Worm (Caenorhabditis elegans): ENCODE data around the gene kin-15.

Gene kin-15

DNA sequence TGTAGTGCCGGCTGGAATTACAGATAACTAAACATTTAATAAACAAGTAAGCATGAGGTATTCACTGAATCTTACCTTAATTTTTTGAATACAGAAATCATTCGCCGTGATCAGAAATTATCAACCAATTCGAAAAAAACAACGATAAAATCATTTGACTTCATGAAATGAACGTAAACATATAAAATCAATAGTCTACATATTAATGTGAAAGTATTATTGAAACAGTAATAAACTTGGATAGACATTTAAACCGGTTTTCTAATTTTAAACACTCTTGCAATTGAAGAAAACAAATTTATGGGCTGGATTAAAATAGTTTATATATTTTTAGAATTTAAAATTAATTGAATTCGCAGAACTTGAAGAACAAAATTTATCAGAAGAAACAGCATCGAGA lies 8.3 kb upstream of the kin-15 start, which contains the start of gene chil-16:
TSS of gene chil-16 (minus strand) at position 101 of the 400 bp plus-strand sequence.
- no peak for TF ChIP-seq unc-62 (GFP tag; optimal IDR thresholded peaks at IDR 0.05)

DNA sequence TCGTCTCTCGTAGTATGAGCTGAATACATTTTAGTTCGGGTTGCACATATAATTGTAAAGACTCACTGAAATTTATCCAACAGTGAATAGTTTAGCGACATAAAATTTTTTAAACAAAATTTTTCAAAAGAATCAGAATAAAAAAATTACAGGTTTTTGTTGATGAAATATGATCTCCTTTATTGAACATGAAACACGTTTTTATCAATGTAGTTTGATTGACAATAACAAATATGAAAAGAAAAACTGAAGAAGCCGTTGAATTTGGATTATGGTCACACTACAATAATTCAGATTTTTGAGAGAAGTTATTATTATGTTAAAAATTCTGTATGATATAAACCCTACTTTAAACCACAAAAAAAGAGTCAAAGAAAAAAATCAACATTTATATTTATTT lies 6.6 kb upstream of the kin-15 start, which contains the start of gene chil-17:
TSS of gene chil-17 (minus strand) at position 101 of the 400 bp plus-strand sequence.
- TF ChIP-seq unc-62 (GFP tag; optimal IDR thresholded peaks at IDR 0.05): no peak

DNA sequence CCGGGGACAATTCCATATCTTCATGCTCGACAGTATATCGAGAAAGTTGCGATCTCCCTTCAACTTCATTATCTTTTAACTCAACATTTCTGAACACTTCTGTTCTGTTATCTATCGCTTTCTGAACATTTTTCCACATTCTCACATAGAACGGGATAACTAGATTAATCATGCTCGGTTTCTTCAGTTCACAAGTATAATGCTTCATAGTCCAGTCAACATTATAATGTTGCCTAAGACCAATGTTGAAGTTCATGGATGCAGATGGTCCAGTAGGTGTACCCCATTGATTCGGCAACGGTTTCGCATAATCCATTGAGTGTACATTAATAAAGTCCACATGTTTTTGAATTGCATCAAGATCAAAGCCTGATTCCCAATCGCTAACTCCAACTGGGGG lies 5.3 kb upstream of the kin-15 start:
- TF ChIP-seq unc-62 (GFP tag; optimal IDR thresholded peaks at IDR 0.05): no peak

DNA sequence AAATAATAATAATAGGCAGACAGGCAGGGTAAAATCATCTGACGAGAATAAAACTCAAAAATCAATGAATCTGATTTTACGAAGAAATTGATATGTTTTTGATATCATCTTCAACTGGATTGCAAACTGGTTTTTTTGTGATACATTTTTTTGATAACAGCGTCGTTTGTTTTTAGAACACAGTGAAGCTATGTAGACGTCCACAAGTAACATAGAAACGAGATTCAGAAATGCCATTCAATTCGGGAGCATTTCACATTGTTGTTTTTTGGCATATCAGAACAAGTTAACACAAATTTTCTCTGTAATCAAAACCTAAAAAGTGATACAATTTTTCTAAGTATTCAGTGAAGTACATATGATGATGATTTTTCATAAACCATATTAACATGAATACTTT lies 4.7 kb upstream of the kin-15 start, which contains the start of gene chil-13:
TSS of gene chil-13 (minus strand) at position 101 of the 400 bp plus-strand sequence.
- no peak for TF ChIP-seq unc-62 (GFP tag; optimal IDR thresholded peaks at IDR 0.05)

DNA sequence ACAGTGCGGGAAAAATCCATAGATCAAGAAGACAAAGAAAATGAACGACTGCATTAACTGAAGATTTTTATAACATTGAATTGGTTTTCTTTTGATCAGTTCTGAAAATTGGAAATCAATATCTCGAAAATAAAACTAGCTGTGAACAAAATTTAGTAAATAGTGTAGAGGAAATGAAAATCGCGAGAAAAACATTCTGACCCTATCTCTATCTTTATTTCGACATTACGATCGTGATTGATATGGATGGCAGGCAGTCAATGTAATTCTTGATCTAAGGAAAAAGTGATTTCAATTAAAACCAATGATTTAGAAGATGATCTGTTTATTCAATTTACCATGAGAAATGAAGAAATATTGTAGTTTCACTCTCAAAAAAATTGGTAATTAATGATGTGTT lies 2.5 kb upstream of the kin-15 start, which contains the start of gene kin-16:
TSS of gene kin-16 (minus strand) at position 101 of the 400 bp plus-strand sequence.
- no peak for TF ChIP-seq unc-62 (GFP tag; optimal IDR thresholded peaks at IDR 0.05)

DNA sequence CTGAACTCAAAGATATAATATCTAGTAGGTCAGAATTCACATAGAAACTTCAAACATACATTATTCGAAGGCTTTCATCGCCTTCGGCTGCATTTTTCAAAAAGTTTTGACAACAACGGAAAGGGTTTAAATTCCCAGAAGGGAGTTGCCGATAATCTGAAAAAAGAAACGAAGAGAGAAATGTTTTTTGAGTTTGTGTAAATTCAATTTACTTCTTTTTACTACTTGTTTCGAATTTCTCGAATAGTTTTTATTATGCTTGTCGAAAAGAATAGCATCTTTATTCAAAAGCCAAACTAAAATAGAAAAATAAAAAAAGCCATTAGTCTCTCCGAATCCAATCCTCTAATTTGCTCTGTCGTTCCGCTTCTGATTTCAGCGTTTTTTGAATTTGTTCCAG lies 2.4 kb downstream of the kin-15 start:
- TF ChIP-seq unc-62 (GFP tag; optimal IDR thresholded peaks at IDR 0.05): no peak

DNA sequence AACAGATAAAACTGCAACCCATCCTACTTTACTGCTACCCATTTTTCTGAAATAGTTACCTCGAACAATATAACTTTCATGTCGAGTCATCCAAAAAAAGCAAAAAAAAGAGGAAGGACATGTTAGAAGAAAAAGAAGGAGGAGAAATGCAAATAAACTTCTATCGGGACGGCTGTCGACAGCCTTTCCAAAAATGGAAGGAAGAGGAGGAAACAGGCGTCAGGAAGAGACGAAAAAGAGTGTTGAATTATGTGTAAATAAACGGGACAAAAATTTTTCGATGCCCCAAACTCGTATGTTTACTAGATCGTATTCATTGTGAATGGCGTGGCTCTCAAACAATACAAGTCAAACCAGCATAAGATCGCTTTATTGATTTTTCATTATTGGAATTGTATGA lies 5.9 kb downstream of the kin-15 start, which contains the start of gene M176.5:
TSS of gene M176.5 (minus strand) at position 101 of the 400 bp plus-strand sequence.
- no peak for TF ChIP-seq unc-62 (GFP tag; optimal IDR thresholded peaks at IDR 0.05)

DNA sequence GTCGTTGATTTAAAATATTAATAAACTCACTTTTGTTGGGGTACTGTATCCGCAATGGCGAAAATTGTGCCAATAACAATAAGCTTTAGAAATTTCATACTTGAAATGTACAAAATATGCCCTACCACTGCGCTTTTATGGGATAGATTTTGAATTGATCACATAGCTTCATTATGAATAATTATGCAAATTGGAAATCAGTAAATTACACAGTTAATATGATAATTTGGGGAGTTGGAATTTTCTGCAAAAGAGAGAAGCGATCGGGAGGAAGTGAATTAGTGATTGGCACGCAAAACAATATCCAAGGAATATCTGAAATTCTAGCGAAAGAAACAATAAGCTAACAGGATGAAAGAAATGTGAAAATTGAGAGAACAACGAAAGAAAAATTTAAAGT lies 7.4 kb downstream of the kin-15 start, which contains the start of gene M176.10:
TSS of gene M176.10 (minus strand) at position 101 of the 400 bp plus-strand sequence.
- TF ChIP-seq unc-62 (GFP tag; optimal IDR thresholded peaks at IDR 0.05): no peak

DNA sequence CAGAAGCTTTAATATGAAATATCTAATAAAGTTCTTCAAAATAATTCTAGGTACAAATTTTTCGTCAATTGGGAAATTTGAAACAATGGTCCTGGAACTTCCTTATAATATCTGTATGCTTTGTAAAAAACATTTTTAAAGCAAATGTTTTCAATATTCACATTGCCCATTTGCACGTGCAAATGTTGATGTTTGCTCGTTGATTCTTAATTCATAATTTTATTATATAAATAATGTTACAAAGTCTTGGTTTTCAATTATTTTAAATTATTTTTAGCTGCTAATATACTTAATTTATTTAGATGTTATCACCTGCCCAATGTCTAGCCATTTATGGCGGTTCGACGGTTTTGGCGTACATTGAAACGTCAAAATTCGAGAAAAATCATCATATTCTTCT lies 11.5 kb downstream of the kin-15 start, which contains the start of gene M176.11:
TSS of gene M176.11 (plus strand) at position 301 of the 400 bp plus-strand sequence.
- TF ChIP-seq unc-62 (GFP tag; optimal IDR thresholded peaks at IDR 0.05): no peak

DNA sequence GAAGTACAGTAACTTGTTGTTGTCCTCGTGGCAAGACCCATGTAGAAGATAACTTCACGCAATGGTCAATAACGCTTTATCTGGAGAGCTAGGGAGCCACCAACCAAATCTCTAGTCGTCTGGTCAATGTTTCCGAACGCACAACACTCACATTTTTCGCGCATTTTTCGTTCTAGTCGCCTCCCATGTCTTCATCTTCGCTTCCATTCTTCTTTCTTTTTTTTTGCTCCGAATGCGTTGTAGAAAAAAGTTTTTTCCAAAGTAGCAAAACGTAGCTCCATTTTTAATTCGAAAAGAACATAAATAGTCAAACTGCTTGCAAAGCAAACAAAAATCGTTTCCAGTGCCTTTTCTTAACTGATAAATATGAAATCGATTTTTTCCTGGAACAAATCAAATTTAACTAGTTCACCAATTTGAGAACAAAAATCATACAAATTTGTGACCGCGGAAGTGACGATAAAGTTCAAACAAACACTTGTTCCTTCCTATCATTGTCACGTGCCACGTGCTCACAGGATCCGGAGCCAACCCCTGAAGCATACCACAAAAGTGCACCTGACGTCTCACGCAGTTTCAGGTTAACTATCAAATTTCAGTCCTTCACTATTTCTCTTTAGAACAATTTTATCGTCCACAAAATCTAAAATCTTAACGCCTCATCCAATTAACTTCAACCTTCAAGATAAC lies 14.5 kb downstream of the kin-15 start:
- TF ChIP-seq unc-62 (GFP tag; optimal IDR thresholded peaks at IDR 0.05): no peak

DNA sequence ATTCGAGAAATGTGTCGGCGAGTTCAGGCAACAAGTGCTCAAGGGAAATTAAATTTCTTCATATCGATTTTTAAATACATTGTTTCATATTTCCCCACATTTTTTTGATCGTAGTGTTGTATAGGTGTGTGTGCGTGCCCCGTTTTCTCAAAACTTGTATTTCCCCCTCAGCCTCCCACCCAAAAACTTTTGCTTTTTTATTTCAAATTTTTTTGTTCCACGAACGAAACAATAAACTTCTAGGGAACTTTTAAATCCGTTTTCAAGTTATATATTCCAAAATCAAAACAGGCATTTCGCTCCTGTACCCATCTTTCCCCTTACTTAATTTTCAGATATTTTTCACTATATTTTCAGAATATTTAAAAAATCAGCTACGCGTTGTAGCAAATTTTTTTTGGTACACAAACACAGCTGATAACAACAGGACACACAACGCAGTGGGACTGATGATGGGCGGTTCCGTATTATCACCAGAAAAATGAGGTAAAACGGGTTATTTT lies 15.4 kb downstream of the kin-15 start, which contains the start of the genes M176.4 and M176.16:
TSS of gene M176.4 (plus strand) at position 301 of the 503 bp plus-strand sequence.
TSS of gene M176.16 (plus strand) at position 453 of the 503 bp plus-strand sequence.
- no peak for TF ChIP-seq unc-62 (GFP tag; optimal IDR thresholded peaks at IDR 0.05)

DNA sequence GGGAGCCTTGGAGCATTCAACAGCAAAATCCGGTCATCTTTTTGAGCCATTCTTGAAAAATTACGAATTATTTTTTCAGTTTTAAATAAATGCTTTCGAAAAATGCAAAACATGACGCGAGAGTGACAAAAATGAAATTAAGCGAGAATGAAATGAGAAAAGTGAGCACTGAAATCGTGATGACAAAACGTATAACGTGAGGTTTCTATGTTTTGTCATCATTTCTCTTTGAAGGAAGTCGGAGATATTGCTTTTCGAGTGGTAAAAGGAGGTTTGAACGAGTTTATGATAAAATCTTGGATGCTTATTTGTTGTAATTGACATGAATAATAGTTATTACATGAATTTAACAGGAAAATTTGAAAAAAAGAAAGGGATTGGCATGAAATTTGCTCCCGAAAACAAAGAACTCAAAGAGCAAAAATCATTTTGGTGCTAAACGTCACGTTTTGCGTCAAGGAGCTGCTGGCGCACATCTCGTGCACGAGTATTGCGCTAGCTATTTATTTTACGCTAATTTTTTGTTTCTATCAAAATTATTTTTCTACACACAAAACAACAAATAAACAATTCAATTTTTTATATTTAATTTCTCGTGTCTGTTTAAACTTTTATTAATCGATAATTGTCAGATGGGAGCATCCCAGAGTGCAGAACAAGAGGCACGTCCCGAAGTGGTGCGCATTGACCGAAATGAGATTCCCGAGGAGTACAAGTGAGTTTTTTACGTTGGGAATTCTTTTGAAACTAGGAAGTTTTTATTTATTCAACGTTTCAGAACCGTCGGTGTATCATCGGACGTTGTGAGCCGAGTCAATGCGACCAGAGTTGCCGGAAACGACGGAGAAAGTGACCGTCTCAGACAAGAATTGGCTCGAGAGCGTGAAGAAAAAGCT lies 16.9 kb downstream of the kin-15 start, which contains the start of the genes gss-1 and chch-3:
TSS of gene gss-1 (minus strand) at position 51 of the 896 bp plus-strand sequence.
TSS of gene chch-3 (plus strand) at position 633 of the 896 bp plus-strand sequence.
- no peak for TF ChIP-seq unc-62 (GFP tag; optimal IDR thresholded peaks at IDR 0.05)

DNA sequence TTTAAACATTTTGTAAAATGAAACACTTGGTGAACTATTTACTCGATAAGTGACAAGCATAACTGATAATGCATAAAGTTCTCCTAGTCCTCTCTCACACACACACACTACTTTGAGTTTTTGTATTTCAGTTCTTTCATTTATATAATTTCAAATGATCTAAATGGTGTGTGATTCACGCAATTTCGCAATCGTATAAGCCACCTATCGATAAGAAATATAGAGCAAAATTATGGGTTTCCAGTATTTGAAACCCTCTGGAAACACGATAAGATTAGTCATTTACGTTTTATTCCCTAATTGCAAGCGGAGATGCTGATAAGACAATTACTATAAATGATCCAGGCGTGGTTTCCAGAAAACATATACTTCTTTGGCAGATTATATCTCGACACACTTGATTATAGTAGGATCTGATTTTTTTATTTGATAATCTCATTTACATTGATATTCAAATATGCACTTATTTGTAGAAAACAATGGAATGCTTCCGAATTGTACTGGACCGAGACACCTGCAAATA lies 21.4 kb downstream of the kin-15 start, which contains the start of gene arrd-3:
TSS of gene arrd-3 (plus strand) at position 473 of the 523 bp plus-strand sequence.
- TF ChIP-seq unc-62 (GFP tag; optimal IDR thresholded peaks at IDR 0.05): no peak

DNA sequence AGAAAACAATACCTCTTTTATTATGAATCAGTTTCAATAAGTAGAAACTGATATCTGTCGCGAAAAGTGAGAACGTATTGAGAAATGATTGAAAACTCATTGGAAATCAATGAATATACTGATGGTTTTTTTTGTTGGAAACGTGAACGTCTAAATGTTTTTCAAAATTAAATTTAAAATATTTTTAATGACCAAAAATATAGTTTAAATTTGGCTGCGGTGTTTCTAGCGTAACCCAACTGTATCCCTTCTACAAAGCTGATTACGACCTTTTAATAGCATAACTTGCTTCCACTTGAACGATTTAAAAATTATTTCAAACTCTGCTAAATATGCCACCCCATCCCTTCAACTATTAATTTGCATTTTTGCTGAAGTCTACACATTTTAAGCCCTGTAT lies 22.0 kb downstream of the kin-15 start, which contains the start of gene M176.9:
TSS of gene M176.9 (minus strand) at position 101 of the 400 bp plus-strand sequence.
- no peak for TF ChIP-seq unc-62 (GFP tag; optimal IDR thresholded peaks at IDR 0.05)

DNA sequence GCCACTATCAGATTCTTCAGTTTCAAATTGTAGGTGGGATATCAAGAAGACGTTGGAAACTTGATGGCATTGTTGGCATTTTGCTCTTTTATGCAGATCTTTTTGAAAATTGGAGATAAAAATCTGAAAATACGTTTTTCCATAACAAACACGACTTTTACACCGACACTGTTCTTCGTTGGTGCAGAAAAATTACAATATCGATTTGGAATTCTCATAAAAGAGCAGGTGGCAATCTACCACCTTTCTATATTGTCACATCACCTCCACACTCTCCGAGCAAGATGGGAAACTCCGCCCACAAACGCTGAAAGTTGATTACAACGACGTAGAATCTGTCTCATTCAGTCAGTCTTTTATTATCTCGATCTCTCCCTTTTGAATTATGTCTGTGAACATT lies 26.0 kb downstream of the kin-15 start, which contains the start of gene arrd-2:
TSS of gene arrd-2 (plus strand) at position 301 of the 400 bp plus-strand sequence.
- TF ChIP-seq unc-62 (GFP tag; optimal IDR thresholded peaks at IDR 0.05): no peak
